Fruit fly (Drosophila melanogaster) whole organism, adult: ENCODE data around the gene Gat.

Experiments
- CG11617 ChIP-seq: fragments of 200-800 bp; sonication (Bioruptor generic); optimal IDR thresholded peaks from 2 replicates; lab custom pipeline; 2017; ENCODE audit warnings: mild to moderate bottlenecking, missing biosample characterization, missing genetic modification reagents, missing genetic modification characterization
- CG12768 ChIP-seq: fragments of 200-800 bp; sonication (Bioruptor generic); optimal IDR thresholded peaks from 2 replicates; lab custom pipeline; 2017; ENCODE audit warnings: missing biosample characterization, missing genetic modification characterization, mild to moderate bottlenecking, moderate library complexity, missing genetic modification reagents
- CG14711 ChIP-seq: fragments of 200-800 bp; sonication (Bioruptor generic); optimal IDR thresholded peaks from 2 replicates; lab custom pipeline; 2018; ENCODE audit warnings: missing biosample characterization, mild to moderate bottlenecking, missing genetic modification characterization, moderate library complexity
- CG1620 ChIP-seq: fragments of 200-800 bp; sonication (Bioruptor generic); optimal IDR thresholded peaks from 2 replicates; lab custom pipeline; 2016; ENCODE audit warnings: missing biosample characterization, missing genetic modification characterization
- CG33017 ChIP-seq: fragments of 200-800 bp; sonication (Bioruptor generic); optimal IDR thresholded peaks from 2 replicates; lab custom pipeline; 2018; ENCODE audit warnings: missing biosample characterization, mild to moderate bottlenecking, missing genetic modification characterization, moderate library complexity
- CG5204 ChIP-seq: fragments of 200-800 bp; sonication (Bioruptor generic); optimal IDR thresholded peaks from 2 replicates; lab custom pipeline; 2016; ENCODE audit warnings: missing biosample characterization, missing genetic modification characterization
- CG7101 ChIP-seq: fragments of 200-800 bp; sonication (Bioruptor generic); optimal IDR thresholded peaks from 2 replicates; lab custom pipeline; 2018; ENCODE audit warnings: missing biosample characterization, mild to moderate bottlenecking, missing genetic modification characterization, moderate library complexity
- Clk ChIP-seq: fragments of 200-800 bp; sonication (Bioruptor generic); optimal IDR thresholded peaks from 2 replicates; lab custom pipeline; 2017; ENCODE audit warnings: missing biosample characterization, missing genetic modification characterization
- Hr96 ChIP-seq: fragments of 200-800 bp; sonication (Bioruptor generic); optimal IDR thresholded peaks from 2 replicates; lab custom pipeline; 2016; ENCODE audit warnings: missing biosample characterization, missing genetic modification characterization
- Mnt ChIP-seq: fragments of 200-800 bp; sonication (Bioruptor generic); optimal IDR thresholded peaks from 2 replicates; lab custom pipeline; 2016; ENCODE audit warnings: missing biosample characterization, mild to moderate bottlenecking, missing genetic modification characterization
- bab1 ChIP-seq: fragments of 200-800 bp; sonication (Bioruptor generic); optimal IDR thresholded peaks from 3 replicates; lab custom pipeline; 2019; ENCODE audit warnings: missing biosample characterization, mild to moderate bottlenecking, missing genetic modification characterization, moderate library complexity
- kay ChIP-seq: fragments of 200-800 bp; sonication (Bioruptor generic); peaks from one replicate; lab custom pipeline; 2016; ENCODE audit warnings: missing biosample characterization, missing genetic modification characterization, borderline replicate concordance
- pad ChIP-seq: fragments of 200-800 bp; sonication (Bioruptor generic); optimal IDR thresholded peaks from 3 replicates; lab custom pipeline; 2017; ENCODE audit warnings: missing biosample characterization, missing genetic modification characterization, mild to moderate bottlenecking, moderate library complexity, missing genetic modification reagents
- tj ChIP-seq: fragments of 200-800 bp; sonication (Bioruptor generic); optimal IDR thresholded peaks from 3 replicates; lab custom pipeline; 2017; ENCODE audit warnings: missing biosample characterization, mild to moderate bottlenecking, missing genetic modification characterization, moderate library complexity

- TF ChIP-seq CG11617 (peak; percentile 16), CG1620 (GFP tag; lab: Kevin White, UChicago) (peak; percentile 39), CG7101 (tag; lab: Kevin White, UChicago) (no peak), CG14711 (no peak), tj (GFP tag; lab: Kevin White, UChicago) (no peak), kay (GFP tag; lab: Kevin White, UChicago) (no peak), CG33017 (tag; lab: Kevin White, UChicago) (no peak), bab1 (GFP tag; lab: Kevin White, UChicago) (no peak), Mnt (GFP tag; lab: Kevin White, UChicago) (no peak), Clk (GFP tag; lab: Kevin White, UChicago) (no peak), CG5204 (GFP tag; lab: Kevin White, UChicago) (peak; percentile 44), pad (GFP tag; lab: Kevin White, UChicago) (no peak), CG12768 (GFP tag; lab: Kevin White, UChicago) (peak; percentile 16), Hr96 (no peak)
These were observed 33.7 kb downstream of the Gat start, which contains the start of the genes CG46466 and Slip1 for dm6 chr4:663055-663670.
